Fruit fly (Drosophila melanogaster): ENCODE results near the gene Tbca.

Tbca gene

dm6 chr3R:31761529-31762009 is 18.3 kb downstream of the Tbca start, which contains the start of gene Smvt:
Gene Smvt, minus strand, starts transcription at chr3R:31761579.
- no peak for TF ChIP-seq CG17801 (GFP tag; optimal IDR thresholded peaks at IDR 0.05; ENCODE audit: partially characterized antibody)

- TF ChIP-seq CG17801 (GFP tag; optimal IDR thresholded peaks at IDR 0.05; ENCODE audit: partially characterized antibody): no peak
Measured at dm6 chr3R:31762672-31763071, 19.4 kb downstream of the Tbca start.

dm6 chr3R:31764672-31765071 is 21.4 kb downstream of the Tbca start, which contains the start of gene CG2150:
Gene CG2150, minus strand, starts transcription at chr3R:31764772.
- TF ChIP-seq CG17801 (GFP tag; optimal IDR thresholded peaks at IDR 0.05; ENCODE audit: partially characterized antibody): no peak

dm6 chr3R:31765145-31765544 is 21.9 kb downstream of the Tbca start:
- TF ChIP-seq CG17801 (GFP tag; optimal IDR thresholded peaks at IDR 0.05; ENCODE audit: partially characterized antibody): no peak

- no peak for TF ChIP-seq CG17801 (GFP tag; optimal IDR thresholded peaks at IDR 0.05; ENCODE audit: partially characterized antibody)
Measured at dm6 chr3R:31767528-31767927, 24.2 kb downstream of the Tbca start.

dm6 chr3R:31768198-31768597 is 24.9 kb downstream of the Tbca start:
- TF ChIP-seq CG17801 (GFP tag; optimal IDR thresholded peaks at IDR 0.05; ENCODE audit: partially characterized antibody): no peak

dm6 chr3R:31771790-31772576 is 28.7 kb downstream of the Tbca start, which contains the start of the genes betaGlu and sip3:
Gene betaGlu, minus strand, starts transcription at chr3R:31771848.
Gene sip3, plus strand, starts transcription at chr3R:31772219.
- peak; percentile 6 for TF ChIP-seq CG17801 (GFP tag; optimal IDR thresholded peaks at IDR 0.05; ENCODE audit: partially characterized antibody)

dm6 chr3R:31776583-31777362 is 33.5 kb downstream of the Tbca start, which contains the start of the genes CG2126 and faf:
Gene CG2126, minus strand, starts transcription at chr3R:31776652.
Gene faf, plus strand, starts transcription at chr3R:31777020.
- TF ChIP-seq CG17801 (GFP tag; optimal IDR thresholded peaks at IDR 0.05; ENCODE audit: partially characterized antibody): peak; percentile 75

dm6 chr3R:31777482-31778165 is 34.3 kb downstream of the Tbca start:
- no peak for TF ChIP-seq CG17801 (GFP tag; optimal IDR thresholded peaks at IDR 0.05; ENCODE audit: partially characterized antibody)

Measured in ovary, adult (tissue).